Worm (Caenorhabditis elegans) whole organism, midembryonic: ENCODE measurements around the gene B0457.2.

Experiments used
- T22C8.4 ChIP-seq: fragments of 200-800 bp; sonication (Bioruptor generic); IDR thresholded peaks from 2 replicates; pipeline ENCODE4 v1.3.6; 2022; ENCODE audit warnings: missing genetic modification characterization, missing compliant biosample characterization
- cog-1 ChIP-seq: sonication (generic microtip); optimal IDR thresholded peaks from 2 replicates; lab custom pipeline; 2016; ENCODE audit warnings: missing genetic modification characterization, missing compliant biosample characterization
- flt-1 ChIP-seq: fragments of 200-800 bp; sonication (Bioruptor generic); IDR thresholded peaks from 2 replicates; pipeline ENCODE4 v1.3.6; 2022; ENCODE audit warnings: missing genetic modification characterization, missing compliant biosample characterization
- klf-2 ChIP-seq: fragments of 200-800 bp; sonication (Bioruptor generic); conservative IDR thresholded peaks from 2 replicates; pipeline ENCODE4 v1.3.6; 2022; ENCODE audit warnings: missing genetic modification reagents, missing genetic modification characterization, missing compliant biosample characterization
- med-1 ChIP-seq: sonication (generic microtip); optimal IDR thresholded peaks from 2 replicates; lab custom pipeline; 2017; ENCODE audit warnings: missing genetic modification characterization, mild to moderate bottlenecking, missing compliant biosample characterization, antibody characterized with exemption, missing genetic modification reagents; ENCODE audit not compliant: insufficient read depth
- ref-1 ChIP-seq: fragments of 200-800 bp; sonication (Bioruptor generic); conservative IDR thresholded peaks from 2 replicates; pipeline ENCODE4 v1.3.6; 2022; ENCODE audit warnings: missing genetic modification reagents, missing genetic modification characterization, missing compliant biosample characterization
- tab-1 ChIP-seq: fragments of 200-800 bp; sonication (Bioruptor generic); IDR thresholded peaks from 2 replicates; pipeline ENCODE4 v1.3.6; 2022; ENCODE audit warnings: missing genetic modification characterization, missing compliant biosample characterization
- ztf-29 ChIP-seq: fragments of 200-800 bp; sonication (Bioruptor generic); IDR thresholded peaks from 2 replicates; pipeline ENCODE4 v1.3.6; 2022; ENCODE audit warnings: missing genetic modification reagents, missing genetic modification characterization, missing compliant biosample characterization

ce11 chrII:8948640-8949039 lies 22.3 kb upstream of the B0457.2 start:
- TF ChIP-seq ref-1 (GFP tag; lab: Robert Waterston, UW), result no peak
- no peak for TF ChIP-seq med-1 (GFP tag; lab: Kevin White, UChicago)
- TF ChIP-seq ztf-29 (GFP tag; lab: Robert Waterston, UW), result no peak
- TF ChIP-seq cog-1 (tag; lab: Kevin White, UChicago), result no peak
- TF ChIP-seq T22C8.4 (GFP tag; lab: Robert Waterston, UW), result no peak
- no peak for TF ChIP-seq flt-1 (GFP tag; lab: Robert Waterston, UW)
- TF ChIP-seq tab-1 (GFP tag; lab: Robert Waterston, UW), result no peak
- no peak for TF ChIP-seq klf-2 (GFP tag; lab: Robert Waterston, UW)
